Fruit fly (Drosophila melanogaster) whole organism, embryonic: ENCODE measurements around the gene NFAT.

ENCODE experiments used
- Aef1 ChIP-seq: fragments of 200-800 bp; sonication (Bioruptor generic); IDR thresholded peaks from 3 replicates; pipeline ENCODE4 v1.3.6; 2022; ENCODE audit warnings: missing biosample characterization, missing genetic modification characterization
- Atf6 ChIP-seq: fragments of 200-800 bp; sonication (Bioruptor generic); IDR thresholded peaks from 2 replicates; pipeline ENCODE4 v1.3.6; 2022; ENCODE audit warnings: missing biosample characterization, missing genetic modification characterization
- B-H1 ChIP-seq: fragments of 200-800 bp; sonication (Bioruptor generic); IDR thresholded peaks from 3 replicates; pipeline ENCODE4 v1.3.6; 2022; ENCODE audit warnings: missing biosample characterization, missing genetic modification characterization
- Bgb ChIP-seq: fragments of 200-800 bp; sonication (Bioruptor generic); IDR thresholded peaks from 2 replicates; pipeline ENCODE4 v1.3.6; 2022; ENCODE audit warnings: missing biosample characterization, missing genetic modification characterization; ENCODE audit not compliant: partially characterized antibody
- Bteb2 ChIP-seq: fragments of 200-800 bp; sonication (Bioruptor generic); optimal IDR thresholded peaks from 2 replicates; lab custom pipeline; 2016; ENCODE audit warnings: missing biosample characterization, missing genetic modification characterization
- CG12104 ChIP-seq: fragments of 200-800 bp; sonication (Bioruptor generic); optimal IDR thresholded peaks from 3 replicates; lab custom pipeline; 2016; ENCODE audit warnings: missing biosample characterization, missing genetic modification characterization
- CG12155 ChIP-seq: fragments of 200-800 bp; sonication (Bioruptor generic); optimal IDR thresholded peaks from 3 replicates; lab custom pipeline; 2016; ENCODE audit warnings: missing biosample characterization, missing genetic modification characterization
- CG12391 ChIP-seq: fragments of 200-800 bp; sonication (Bioruptor generic); optimal IDR thresholded peaks from 3 replicates; lab custom pipeline; 2018; ENCODE audit warnings: missing biosample characterization, mild to moderate bottlenecking, missing genetic modification characterization, moderate library complexity
- CG14860 ChIP-seq: fragments of 200-800 bp; sonication (Bioruptor generic); IDR thresholded peaks from 3 replicates; pipeline ENCODE4 v1.3.6; 2022; ENCODE audit warnings: missing biosample characterization, missing genetic modification characterization; ENCODE audit not compliant: partially characterized antibody
- CG15514 ChIP-seq: fragments of 200-800 bp; sonication (Bioruptor generic); optimal IDR thresholded peaks from 3 replicates; lab custom pipeline; 2017; ENCODE audit warnings: missing biosample characterization, missing genetic modification characterization, mild to moderate bottlenecking, moderate library complexity, missing genetic modification reagents
- CG18262 ChIP-seq: fragments of 200-800 bp; optimal IDR thresholded peaks from 3 replicates; lab custom pipeline; 2019; ENCODE audit warnings: missing biosample characterization, mild to moderate bottlenecking, missing genetic modification characterization, moderate library complexity
- CG2129 ChIP-seq: fragments of 200-800 bp; sonication (Bioruptor generic); IDR thresholded peaks from 2 replicates; pipeline ENCODE4 v1.3.6; 2022; ENCODE audit warnings: missing biosample characterization, missing genetic modification characterization; ENCODE audit not compliant: partially characterized antibody
- CG31224 ChIP-seq: fragments of 200-800 bp; sonication (Bioruptor generic); IDR thresholded peaks from 2 replicates; pipeline ENCODE4 v1.3.6; 2022; ENCODE audit warnings: missing biosample characterization, missing genetic modification characterization
- CG3838 ChIP-seq: fragments of 200-800 bp; sonication (Bioruptor generic); optimal IDR thresholded peaks from 3 replicates; lab custom pipeline; 2016; ENCODE audit warnings: missing biosample characterization, missing genetic modification characterization
- CG6854 ChIP-seq: fragments of 200-800 bp; sonication (Bioruptor generic); optimal IDR thresholded peaks from 3 replicates; lab custom pipeline; 2017; ENCODE audit warnings: missing biosample characterization, mild to moderate bottlenecking, missing genetic modification characterization
- CG7928 ChIP-seq: fragments of 200-800 bp; sonication (Bioruptor generic); optimal IDR thresholded peaks from 2 replicates; lab custom pipeline; 2017; ENCODE audit warnings: missing biosample characterization, mild to moderate bottlenecking, missing genetic modification characterization
- CG7987 ChIP-seq: fragments of 200-800 bp; sonication (Bioruptor generic); optimal IDR thresholded peaks from 2 replicates; lab custom pipeline; 2018; ENCODE audit warnings: missing biosample characterization, mild to moderate bottlenecking, missing genetic modification characterization, moderate library complexity
- CG8359 ChIP-seq: fragments of 200-800 bp; sonication (Bioruptor generic); optimal IDR thresholded peaks from 2 replicates; lab custom pipeline; 2017; ENCODE audit warnings: missing biosample characterization, mild to moderate bottlenecking, missing genetic modification characterization, borderline replicate concordance
- CG8924 ChIP-seq: fragments of 200-800 bp; optimal IDR thresholded peaks from 3 replicates; lab custom pipeline; 2019; ENCODE audit warnings: missing biosample characterization, mild to moderate bottlenecking, missing genetic modification characterization, moderate library complexity
- CG9609 ChIP-seq: fragments of 200-800 bp; sonication (Bioruptor generic); optimal IDR thresholded peaks from 3 replicates; lab custom pipeline; 2016; ENCODE audit warnings: missing biosample characterization, missing genetic modification characterization
- Chrac-16 ChIP-seq: fragments of 200-800 bp; sonication (Bioruptor generic); optimal IDR thresholded peaks from 3 replicates; lab custom pipeline; 2016; ENCODE audit warnings: missing biosample characterization, missing genetic modification characterization
- Dek ChIP-seq: fragments of 200-800 bp; sonication (Bioruptor generic); optimal IDR thresholded peaks from 3 replicates; lab custom pipeline; 2019; ENCODE audit warnings: missing biosample characterization, mild to moderate bottlenecking, missing genetic modification characterization, moderate library complexity
- GATAe ChIP-seq: fragments of 200-800 bp; sonication (Bioruptor generic); conservative IDR thresholded peaks from 2 replicates; pipeline ENCODE4 v1.3.6; 2022; ENCODE audit warnings: missing biosample characterization, missing genetic modification characterization
- H2.0 ChIP-seq: fragments of 200-800 bp; sonication (Bioruptor generic); IDR thresholded peaks from 2 replicates; pipeline ENCODE4 v1.3.6; 2022; ENCODE audit warnings: missing biosample characterization, missing genetic modification characterization
- Hsf ChIP-seq: fragments of 200-800 bp; sonication (Bioruptor generic); optimal IDR thresholded peaks from 3 replicates; lab custom pipeline; 2016; ENCODE audit warnings: missing biosample characterization, missing genetic modification characterization
- Lhr ChIP-seq: fragments of 200-800 bp; sonication (Bioruptor generic); optimal IDR thresholded peaks from 3 replicates; lab custom pipeline; 2017; ENCODE audit warnings: mild to moderate bottlenecking, missing biosample characterization, missing genetic modification reagents, missing genetic modification characterization
- MBD-R2 ChIP-seq: fragments of 200-800 bp; sonication (Bioruptor generic); IDR thresholded peaks from 2 replicates; pipeline ENCODE4 v1.3.6; 2022; ENCODE audit warnings: missing biosample characterization, missing genetic modification characterization
- Poxn ChIP-seq: fragments of 200-800 bp; sonication (Bioruptor generic); IDR thresholded peaks from 2 replicates; pipeline ENCODE4 v1.3.6; 2022; ENCODE audit warnings: missing biosample characterization, missing genetic modification characterization
- Sry-β ChIP-seq: fragments of 200-800 bp; sonication (Bioruptor generic); optimal IDR thresholded peaks from 2 replicates; lab custom pipeline; 2018; ENCODE audit warnings: missing biosample characterization, mild to moderate bottlenecking, missing genetic modification characterization, moderate library complexity
- crc ChIP-seq: fragments of 200-800 bp; sonication (Bioruptor generic); optimal IDR thresholded peaks from 2 replicates; lab custom pipeline; 2016; ENCODE audit warnings: missing biosample characterization, missing genetic modification characterization
- dati ChIP-seq: fragments of 200-800 bp; sonication (Bioruptor generic); IDR thresholded peaks from 2 replicates; pipeline ENCODE4 v1.3.6; 2022; ENCODE audit warnings: missing biosample characterization, missing genetic modification characterization
- dysf ChIP-seq: fragments of 200-800 bp; sonication (Bioruptor generic); IDR thresholded peaks from 3 replicates; pipeline ENCODE4 v1.3.6; 2022; ENCODE audit warnings: missing biosample characterization, missing genetic modification characterization
- eve ChIP-seq, 2 experiments: fragments of >200 bp; optimal IDR thresholded peaks; 2 replicates each; lab custom pipeline; 2017; ENCODE audit warnings: missing biosample characterization in 2 of 2, missing genetic modification characterization in 2 of 2
- fd3F ChIP-seq: fragments of 200-800 bp; sonication (Bioruptor generic); optimal IDR thresholded peaks from 2 replicates; lab custom pipeline; 2018; ENCODE audit warnings: missing biosample characterization, mild to moderate bottlenecking, missing genetic modification characterization, moderate library complexity
- fu2 ChIP-seq: fragments of 200-800 bp; sonication (Bioruptor generic); optimal IDR thresholded peaks from 2 replicates; lab custom pipeline; 2016; ENCODE audit warnings: missing biosample characterization, missing genetic modification characterization
- gcm2 ChIP-seq: fragments of 200-800 bp; sonication (Bioruptor generic); optimal IDR thresholded peaks from 2 replicates; lab custom pipeline; 2016; ENCODE audit warnings: missing biosample characterization, missing genetic modification characterization
- h ChIP-seq: fragments of >200 bp; optimal IDR thresholded peaks from 2 replicates; lab custom pipeline; 2017
- lmd ChIP-seq: fragments of 200-800 bp; sonication (Bioruptor generic); IDR thresholded peaks from 2 replicates; pipeline ENCODE4 v1.3.6; 2022; ENCODE audit warnings: missing biosample characterization, missing genetic modification characterization
- lov ChIP-seq, 2 experiments: fragments of 200-800 bp in 1 of 2; fragments of >200 bp in 1 of 2; sonication (Bioruptor generic) in 1 of 2; IDR thresholded peaks in 1 of 2; optimal IDR thresholded peaks in 1 of 2; 2 replicates in 1 of 2; 3 replicates in 1 of 2; pipeline versions ENCODE4 v1.3.6 to Lab custom; 2017 to 2022; ENCODE audit warnings: missing biosample characterization in 1 of 2, missing genetic modification characterization in 1 of 2
- otp ChIP-seq: fragments of 200-800 bp; sonication (Bioruptor generic); IDR thresholded peaks from 3 replicates; pipeline ENCODE4, ENCODE4 v1.3.6; 2022; ENCODE audit warnings: missing biosample characterization, missing genetic modification characterization
- pzg ChIP-seq: fragments of 200-800 bp; sonication (Bioruptor generic); optimal IDR thresholded peaks from 3 replicates; lab custom pipeline; 2018; ENCODE audit warnings: missing biosample characterization, mild to moderate bottlenecking, missing genetic modification characterization, moderate library complexity
- rib ChIP-seq: fragments of 200-800 bp; sonication (Bioruptor generic); IDR thresholded peaks from 2 replicates; pipeline ENCODE4 v1.3.6; 2022; ENCODE audit warnings: missing biosample characterization, missing genetic modification characterization
- schlank ChIP-seq: fragments of 200-800 bp; sonication (Bioruptor generic); optimal IDR thresholded peaks from 2 replicates; lab custom pipeline; 2018; ENCODE audit warnings: missing biosample characterization, mild to moderate bottlenecking, missing genetic modification characterization
- sd ChIP-seq: fragments of 200-800 bp; sonication (Bioruptor generic); optimal IDR thresholded peaks from 3 replicates; lab custom pipeline; 2018; ENCODE audit warnings: missing biosample characterization, mild to moderate bottlenecking, missing genetic modification characterization, moderate library complexity
- sqz ChIP-seq: fragments of 200-800 bp; sonication (Bioruptor generic); optimal IDR thresholded peaks from 3 replicates; lab custom pipeline; 2018; ENCODE audit warnings: missing biosample characterization, mild to moderate bottlenecking, missing genetic modification characterization
- tin ChIP-seq: fragments of 200-800 bp; sonication (Bioruptor generic); optimal IDR thresholded peaks from 3 replicates; lab custom pipeline; 2016; ENCODE audit warnings: missing biosample characterization, missing genetic modification characterization
- trh ChIP-seq: fragments of 200-800 bp; sonication (Bioruptor generic); optimal IDR thresholded peaks from 2 replicates; lab custom pipeline; 2016; ENCODE audit warnings: missing biosample characterization, missing genetic modification characterization
- unc-4 ChIP-seq: fragments of 200-800 bp; sonication (Bioruptor generic); IDR thresholded peaks from 2 replicates; pipeline ENCODE4 v1.3.6; 2022; ENCODE audit warnings: missing biosample characterization, missing genetic modification characterization; ENCODE audit not compliant: partially characterized antibody

Gene NFAT

DNA sequence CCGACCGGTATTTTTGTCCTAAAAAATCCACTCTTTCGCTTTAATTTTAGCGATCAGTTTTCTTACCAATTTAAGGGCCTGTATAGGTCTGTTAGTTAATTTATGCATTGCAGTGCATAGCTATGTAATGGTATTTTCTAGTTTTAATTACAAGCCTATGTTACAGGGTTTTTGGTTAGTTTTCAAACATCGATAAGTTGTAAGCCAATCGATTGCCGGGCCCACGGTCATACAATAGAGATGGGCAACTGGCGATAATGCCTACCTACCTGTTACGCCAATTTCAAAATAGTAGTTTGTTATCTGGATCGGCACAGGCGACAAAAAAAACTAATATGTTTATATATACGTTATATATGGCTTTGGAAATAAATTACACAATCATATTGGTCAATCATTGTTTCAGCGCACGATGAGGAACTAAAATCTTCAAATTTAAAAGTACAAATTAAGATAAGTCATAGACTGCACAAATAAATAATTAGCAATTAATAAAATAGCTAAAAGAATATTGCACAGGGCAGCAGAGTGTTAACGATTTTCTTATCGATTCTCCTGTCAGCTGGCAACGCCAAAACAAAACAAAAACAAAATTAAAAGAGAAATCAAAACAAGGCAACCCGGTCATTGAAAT is 8.0 kb upstream of the NFAT start, which contains the start of the genes tth and Tango2 (continued):
- TF ChIP-seq CG2129 (GFP tag; lab: Robert Waterston, UW) (0 out of 2 replicates have a peak, but pooled peaks have one; percentile 16), B-H1 (GFP tag; lab: Robert Waterston, UW) (peak; percentile 36; the same call in 2 of the 3 replicates), CG14860 (peak; percentile 63; the same call in 2 of the 3 replicates), Bteb2 (GFP tag; lab: Kevin White, UChicago) (peak; percentile 78), CG7928 (GFP tag; lab: Kevin White, UChicago) (peak; percentile 44), dysf (GFP tag; lab: Robert Waterston, UW) (peak; percentile 82), otp (GFP tag; lab: Robert Waterston, UW) (0 out of 3 replicates have a peak, but pooled peaks have one; percentile 29), Poxn (GFP tag; lab: Robert Waterston, UW) (peak; percentile 60), H2.0 (peak; percentile 73), crc (peak; percentile 43), sd (tag; lab: Kevin White, UChicago) (no peak), Lhr (GFP tag; lab: Kevin White, UChicago) (peak; percentile 7), dati (GFP tag; lab: Robert Waterston, UW) (0 out of 2 replicates have a peak, but pooled peaks have one; percentile 33), CG9609 (peak; percentile 49), CG31224 (GFP tag; lab: Robert Waterston, UW) (peak; percentile 65), unc-4 (GFP tag; lab: Robert Waterston, UW) (peak; percentile 61; the same call in 1 of the 2 replicates), Bgb (GFP tag; lab: Robert Waterston, UW) (peak; percentile 55), pzg (GFP tag; lab: Kevin White, UChicago) (peak; percentile 70), Aef1 (GFP tag; lab: Robert Waterston, UW) (peak; percentile 51; the same call in 1 of the 3 replicates), CG12104 (GFP tag; lab: Kevin White, UChicago) (no peak), CG8359 (GFP tag; lab: Kevin White, UChicago) (peak; percentile 20), CG12155 (peak; percentile 74), rib (GFP tag; lab: Robert Waterston, UW) (peak; percentile 79), fd3F (GFP tag; lab: Kevin White, UChicago) (peak; percentile 64), eve (GFP tag; optimal IDR thresholded peaks at IDR 0.05; lab: Kevin White, UChicago) (no peak), CG15514 (peak; percentile 29), schlank (peak; percentile 75), h (lab: Kevin White, UChicago) (no peak), CG3838 (GFP tag; lab: Kevin White, UChicago) (peak; percentile 38), Chrac-16 (peak; percentile 60), GATAe (GFP tag; lab: Robert Waterston, UW) (peak; percentile 41; the same call in 1 of the 2 replicates), gcm2 (GFP tag; lab: Kevin White, UChicago) (no peak), lov (optimal IDR thresholded peaks at IDR 0.05; lab: Kevin White, UChicago) (no peak), lov (GFP tag; IDR thresholded peaks at IDR 0.05; lab: Robert Waterston, UW) (0 out of 3 replicates have a peak, but pooled peaks have one; percentile 16), Dek (tag; lab: Kevin White, UChicago) (peak; percentile 72), Atf6 (peak; percentile 77), tin (GFP tag; lab: Kevin White, UChicago) (peak; percentile 54), fu2 (peak; percentile 60), MBD-R2 (GFP tag; lab: Robert Waterston, UW) (peak; percentile 34; the same call in 1 of the 2 replicates), CG7987 (GFP tag; lab: Kevin White, UChicago) (peak; percentile 37), CG18262 (tag; lab: Kevin White, UChicago) (peak; percentile 64), sqz (GFP tag; lab: Kevin White, UChicago) (peak; percentile 2), trh (GFP tag; lab: Kevin White, UChicago) (peak; percentile 44), Hsf (GFP tag; lab: Kevin White, UChicago) (peak; percentile 76), CG12391 (tag; lab: Kevin White, UChicago) (peak; percentile 83), Sry-β (GFP tag; lab: Kevin White, UChicago) (peak; percentile 33), lmd (peak; percentile 81), CG8924 (tag; lab: Kevin White, UChicago) (peak; percentile 75), CG6854 (GFP tag; lab: Kevin White, UChicago) (no peak)
